Fruit fly (Drosophila melanogaster) whole organism, prepupa: ENCODE measurements around the gene CG4887.

ENCODE experiments used
- Blimp-1 ChIP-seq: fragments of 200-800 bp; sonication (Bioruptor generic); optimal IDR thresholded peaks from 3 replicates; lab custom pipeline; 2017; ENCODE audit warnings: missing biosample characterization, missing genetic modification characterization, mild to moderate bottlenecking, moderate library complexity, missing genetic modification reagents
- CG10631 ChIP-seq: fragments of 200-800 bp; sonication (Bioruptor generic); optimal IDR thresholded peaks from 2 replicates; lab custom pipeline; 2016; ENCODE audit warnings: missing biosample characterization, missing genetic modification characterization
- CG11294 ChIP-seq: fragments of 200-800 bp; sonication (Bioruptor generic); IDR thresholded peaks from 2 replicates; pipeline ENCODE4 v1.3.6; 2022; ENCODE audit warnings: missing biosample characterization, missing genetic modification characterization
- CG11902 ChIP-seq: fragments of 200-800 bp; sonication (Bioruptor generic); optimal IDR thresholded peaks from 3 replicates; lab custom pipeline; 2016; ENCODE audit warnings: missing biosample characterization, missing genetic modification characterization
- CG1621 ChIP-seq: fragments of 200-800 bp; sonication (Bioruptor generic); optimal IDR thresholded peaks from 3 replicates; lab custom pipeline; 2018; ENCODE audit warnings: missing biosample characterization, mild to moderate bottlenecking, missing genetic modification characterization
- CG16779 ChIP-seq: fragments of 200-800 bp; sonication (Bioruptor generic); optimal IDR thresholded peaks from 3 replicates; lab custom pipeline; 2017; ENCODE audit warnings: missing biosample characterization, mild to moderate bottlenecking, missing genetic modification characterization
- CG32006 ChIP-seq: fragments of 200-800 bp; sonication (Bioruptor generic); optimal IDR thresholded peaks from 3 replicates; lab custom pipeline; 2017; ENCODE audit warnings: missing biosample characterization, mild to moderate bottlenecking, missing genetic modification characterization
- CG34406 ChIP-seq: fragments of 200-800 bp; sonication (Bioruptor generic); optimal IDR thresholded peaks from 3 replicates; lab custom pipeline; 2016; ENCODE audit warnings: missing biosample characterization, missing genetic modification characterization
- CG3919 ChIP-seq: fragments of 200-800 bp; sonication (Bioruptor generic); optimal IDR thresholded peaks from 3 replicates; lab custom pipeline; 2016; ENCODE audit warnings: missing biosample characterization, missing genetic modification characterization
- CG6163 ChIP-seq: fragments of 200-800 bp; sonication (Bioruptor generic); IDR thresholded peaks from 3 replicates; pipeline ENCODE4 v1.3.6; 2022; ENCODE audit warnings: missing biosample characterization, missing genetic modification characterization
- CG6276 ChIP-seq: fragments of 200-800 bp; sonication (Bioruptor generic); optimal IDR thresholded peaks from 2 replicates; lab custom pipeline; 2017; ENCODE audit warnings: missing biosample characterization, mild to moderate bottlenecking, missing genetic modification characterization
- CG6792 ChIP-seq: fragments of 200-800 bp; sonication (Bioruptor generic); optimal IDR thresholded peaks from 3 replicates; lab custom pipeline; 2016; ENCODE audit warnings: missing biosample characterization, missing genetic modification characterization
- CG6808 ChIP-seq: fragments of 200-800 bp; sonication (Bioruptor generic); optimal IDR thresholded peaks from 3 replicates; lab custom pipeline; 2017; ENCODE audit warnings: missing biosample characterization, missing genetic modification characterization, mild to moderate bottlenecking, moderate library complexity, missing genetic modification reagents
- CG8119 ChIP-seq: fragments of 200-800 bp; sonication (Bioruptor generic); IDR thresholded peaks from 3 replicates; pipeline ENCODE4 v1.3.6; 2022; ENCODE audit warnings: missing biosample characterization, missing genetic modification characterization
- CG8319 ChIP-seq: fragments of 200-800 bp; sonication (Bioruptor generic); optimal IDR thresholded peaks from 3 replicates; lab custom pipeline; 2016; ENCODE audit warnings: missing biosample characterization, missing genetic modification characterization
- CG8632 ChIP-seq: fragments of 200-800 bp; sonication (Bioruptor generic); optimal IDR thresholded peaks from 3 replicates; lab custom pipeline; 2016; ENCODE audit warnings: missing biosample characterization, missing genetic modification characterization
- CG9139 ChIP-seq: fragments of 200-800 bp; sonication (Bioruptor generic); optimal IDR thresholded peaks from 3 replicates; lab custom pipeline; 2017; ENCODE audit warnings: missing biosample characterization, mild to moderate bottlenecking, missing genetic modification characterization
- Eip75B ChIP-seq: fragments of 200-800 bp; sonication (Bioruptor generic); optimal IDR thresholded peaks from 3 replicates; lab custom pipeline; 2016; ENCODE audit warnings: missing biosample characterization, missing genetic modification characterization
- Eip78C ChIP-seq: fragments of 200-800 bp; sonication (Bioruptor generic); peaks from one replicate; lab custom pipeline; 2016; ENCODE audit warnings: missing biosample characterization, missing genetic modification characterization
- Eip93F ChIP-seq: fragments of 200-800 bp; sonication (Bioruptor generic); optimal IDR thresholded peaks from 2 replicates; lab custom pipeline; 2016; ENCODE audit warnings: missing biosample characterization, mild to moderate bottlenecking, missing genetic modification characterization
- Ets96B ChIP-seq: fragments of 200-800 bp; optimal IDR thresholded peaks from 2 replicates; lab custom pipeline; 2019; ENCODE audit warnings: missing biosample characterization, mild to moderate bottlenecking, missing genetic modification characterization, moderate library complexity
- Hr39 ChIP-seq: fragments of 200-800 bp; sonication (Bioruptor generic); optimal IDR thresholded peaks from 2 replicates; lab custom pipeline; 2016; ENCODE audit warnings: missing biosample characterization, missing genetic modification characterization
- Met ChIP-seq: fragments of 200-800 bp; sonication (Bioruptor generic); optimal IDR thresholded peaks from 3 replicates; lab custom pipeline; 2016; ENCODE audit warnings: missing biosample characterization, missing genetic modification characterization
- OdsH ChIP-seq: fragments of 200-800 bp; sonication (Bioruptor generic); optimal IDR thresholded peaks from 3 replicates; lab custom pipeline; 2016; ENCODE audit warnings: missing biosample characterization, missing genetic modification characterization
- Sox102F ChIP-seq: fragments of 200-800 bp; sonication (Bioruptor generic); optimal IDR thresholded peaks from 2 replicates; lab custom pipeline; 2016; ENCODE audit warnings: missing biosample characterization, mild to moderate bottlenecking, missing genetic modification characterization
- Sox14 ChIP-seq: fragments of 200-800 bp; sonication (Bioruptor generic); optimal IDR thresholded peaks from 3 replicates; lab custom pipeline; 2016; ENCODE audit warnings: missing biosample characterization, missing genetic modification characterization
- Sox15 ChIP-seq: fragments of 200-800 bp; sonication (Bioruptor generic); optimal IDR thresholded peaks from 3 replicates; lab custom pipeline; 2016; ENCODE audit warnings: missing biosample characterization, missing genetic modification characterization
- achi ChIP-seq: fragments of 200-800 bp; sonication (Bioruptor generic); optimal IDR thresholded peaks from 3 replicates; lab custom pipeline; 2016; ENCODE audit warnings: missing biosample characterization, missing genetic modification characterization
- acj6 ChIP-seq: fragments of 200-800 bp; sonication (Bioruptor generic); optimal IDR thresholded peaks from 3 replicates; lab custom pipeline; 2016; ENCODE audit warnings: missing biosample characterization, missing genetic modification characterization
- cyc ChIP-seq: fragments of 200-800 bp; sonication (Bioruptor generic); optimal IDR thresholded peaks from 3 replicates; lab custom pipeline; 2016; ENCODE audit warnings: missing biosample characterization, missing genetic modification characterization
- eg ChIP-seq: fragments of 200-800 bp; sonication (Bioruptor generic); IDR thresholded peaks from 3 replicates; pipeline ENCODE4 v1.3.6; 2022; ENCODE audit warnings: missing biosample characterization, missing genetic modification characterization
- fd59A ChIP-seq: fragments of 200-800 bp; sonication (Bioruptor generic); optimal IDR thresholded peaks from 2 replicates; lab custom pipeline; 2017; ENCODE audit warnings: missing biosample characterization, mild to moderate bottlenecking, missing genetic modification characterization, missing genetic modification reagents
- fkh ChIP-seq: fragments of 200-800 bp; sonication (Bioruptor generic); optimal IDR thresholded peaks from 3 replicates; lab custom pipeline; 2017; ENCODE audit warnings: missing biosample characterization, mild to moderate bottlenecking, missing genetic modification characterization, moderate library complexity
- salr ChIP-seq, 2 experiments: fragments of 200-800 bp; sonication (Bioruptor generic); optimal IDR thresholded peaks; 3 replicates each; lab custom pipeline; 2016 to 2018; ENCODE audit warnings: missing biosample characterization in 2 of 2, missing genetic modification characterization in 2 of 2, mild to moderate bottlenecking in 1 of 2
- topi ChIP-seq: fragments of 200-800 bp; sonication (Bioruptor generic); optimal IDR thresholded peaks from 3 replicates; lab custom pipeline; 2016; ENCODE audit warnings: missing biosample characterization, missing genetic modification characterization

CG4887 gene

dm6 chr2L:1128932-1129887 is 43.6 kb upstream of the CG4887 start, which contains the start of the genes Pino and TBC1D23 (continued):
- TF ChIP-seq fd59A (GFP tag; lab: Kevin White, UChicago) (peak; percentile 20), CG9139 (GFP tag; lab: Kevin White, UChicago) (no peak), salr (GFP tag; optimal IDR thresholded peaks at IDR 0.05; lab: Kevin White, UChicago) (peak; percentile 40 to 53), CG3919 (GFP tag; lab: Kevin White, UChicago) (peak; percentile 56), CG6276 (GFP tag; lab: Kevin White, UChicago) (peak; percentile 0), Blimp-1 (GFP tag; lab: Kevin White, UChicago) (peak; percentile 1), CG11294 (GFP tag; lab: Robert Waterston, UW) (peak; percentile 22; the same call in 1 of the 2 replicates), CG8319 (peak; percentile 16), CG1621 (tag; lab: Kevin White, UChicago) (peak; percentile 22), CG32006 (GFP tag; lab: Kevin White, UChicago) (peak; percentile 69), Ets96B (peak; percentile 65), CG6792 (GFP tag; lab: Kevin White, UChicago) (peak; percentile 61), Hr39 (GFP tag; lab: Kevin White, UChicago) (peak; percentile 67), CG8119 (peak; percentile 61; the same call in 2 of the 3 replicates)
- TF ChIP-seq, all 60 proteins: peak for 50

dm6 chr2L:1134011-1134743 is 38.6 kb upstream of the CG4887 start, which contains the start of the genes Iris and CG4577:
Gene Iris (minus strand): TSS chr2L:1134098.
Gene CG4577 (plus strand): TSS chr2L:1134693.
- peak; percentile 2 for TF ChIP-seq CG16779 (tag; lab: Kevin White, UChicago)
- TF ChIP-seq cyc (GFP tag; lab: Kevin White, UChicago): no peak
- no peak for TF ChIP-seq Sox15
- no peak for TF ChIP-seq Sox102F

dm6 chr2L:1135495-1135894 is 37.3 kb upstream of the CG4887 start:
- TF ChIP-seq CG8119 (peak; percentile 43; the same call in 1 of the 3 replicates), CG6276 (GFP tag; lab: Kevin White, UChicago) (peak; percentile 34), Met (GFP tag; lab: Kevin White, UChicago) (no peak), CG8632 (peak; percentile 26), Eip93F (GFP tag; lab: Kevin White, UChicago) (no peak), CG32006 (GFP tag; lab: Kevin White, UChicago) (peak; percentile 57), CG6792 (GFP tag; lab: Kevin White, UChicago) (no peak), achi (GFP tag; lab: Kevin White, UChicago) (peak; percentile 25), Sox14 (GFP tag; lab: Kevin White, UChicago) (no peak), acj6 (GFP tag; lab: Kevin White, UChicago) (peak; percentile 31), CG10631 (GFP tag; lab: Kevin White, UChicago) (peak; percentile 37), OdsH (GFP tag; lab: Kevin White, UChicago) (peak; percentile 28), CG6163 (no peak), Eip78C (GFP tag; lab: Kevin White, UChicago) (peak; percentile 51), Ets96B (peak; percentile 28), eg (GFP tag; lab: Robert Waterston, UW) (0 out of 3 replicates have a peak, but pooled peaks have one; percentile 30), fkh (no peak)

- no peak for TF ChIP-seq CG8319
- TF ChIP-seq topi (GFP tag; lab: Kevin White, UChicago): no peak
- TF ChIP-seq fkh: no peak
- TF ChIP-seq CG6808 (GFP tag; lab: Kevin White, UChicago): no peak
- TF ChIP-seq Eip75B (GFP tag; lab: Kevin White, UChicago): no peak
- no peak for TF ChIP-seq CG6792 (GFP tag; lab: Kevin White, UChicago)
- no peak for TF ChIP-seq salr (GFP tag; optimal IDR thresholded peaks at IDR 0.05; lab: Kevin White, UChicago)
- TF ChIP-seq CG11902 (GFP tag; lab: Kevin White, UChicago): no peak
- no peak for TF ChIP-seq CG34406 (GFP tag; lab: Kevin White, UChicago)
- TF ChIP-seq CG16779 (tag; lab: Kevin White, UChicago): no peak
- TF ChIP-seq Blimp-1 (GFP tag; lab: Kevin White, UChicago): no peak
- TF ChIP-seq fd59A (GFP tag; lab: Kevin White, UChicago): no peak
- no peak for TF ChIP-seq CG32006 (GFP tag; lab: Kevin White, UChicago)
- TF ChIP-seq CG3919 (GFP tag; lab: Kevin White, UChicago): no peak
- TF ChIP-seq, all 60 proteins: peak for 0
These were observed 35.8 kb upstream of the CG4887 start for dm6 chr2L:1136993-1137392.
